In the genomic region with DNA sequence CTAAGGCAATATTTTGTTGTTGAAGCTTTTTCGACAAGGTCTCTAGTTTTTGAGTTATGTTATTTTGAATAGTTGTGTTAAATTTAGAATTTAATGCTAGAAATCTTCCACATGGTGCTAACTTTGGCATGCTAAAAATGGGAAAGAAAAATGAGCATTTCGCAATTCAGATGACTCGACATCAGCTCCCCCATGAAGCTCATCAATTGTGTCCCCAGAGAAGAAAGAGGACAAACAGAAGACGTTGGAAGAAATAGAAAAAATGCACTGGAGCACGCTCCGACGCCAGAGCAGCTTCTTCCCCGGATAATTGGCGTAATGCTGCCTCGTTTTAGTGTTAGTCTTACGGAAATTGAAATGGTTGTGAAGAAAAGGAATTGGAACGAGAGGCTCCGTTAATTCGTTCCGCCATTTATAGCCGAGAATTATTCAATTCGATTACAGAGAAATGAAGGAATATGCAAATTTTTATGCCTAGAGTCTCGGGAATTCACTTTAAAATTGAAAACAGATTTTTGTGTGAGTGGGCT, we compare ENCODE assay signal across 1 worm cellular context.
TF ChIP-seq lines count a peak whose summit lies in the region.

No protein-coding gene starts in this region.

TF ChIP-seq in whole organism, L1 larva, 84 proteins besides CTCF, POLR2A, EP300 and RAD21 (continued from another document):
- TF ChIP-seq hlh-17 (GFP tag; optimal IDR thresholded peaks at IDR 0.05; lab: Kevin White, UChicago; ENCODE audit: borderline replicate concordance) (no peak), sptf-1 (tag; optimal IDR thresholded peaks at IDR 0.05; lab: Kevin White, UChicago) (no peak), egl-13 (tag; optimal IDR thresholded peaks at IDR 0.05; lab: Kevin White, UChicago) (no peak), unc-30 (tag; optimal IDR thresholded peaks at IDR 0.05; lab: Kevin White, UChicago) (no peak), Y116A8C.19 (tag; optimal IDR thresholded peaks at IDR 0.05; lab: Kevin White, UChicago; ENCODE audit: borderline replicate concordance) (no peak), nhr-76 (tag; optimal IDR thresholded peaks at IDR 0.05; lab: Kevin White, UChicago) (no peak), nhr-28 (tag; optimal IDR thresholded peaks at IDR 0.05; lab: Kevin White, UChicago) (no peak), lin-15B (tag; optimal IDR thresholded peaks at IDR 0.05; lab: Kevin White, UChicago) (no peak), ceh-8 (GFP tag; optimal IDR thresholded peaks at IDR 0.05; lab: Kevin White, UChicago) (no peak), vab-15 (tag; optimal IDR thresholded peaks at IDR 0.05; lab: Kevin White, UChicago) (no peak), C04F5.9 (tag; optimal IDR thresholded peaks at IDR 0.05; lab: Kevin White, UChicago) (no peak)
